Fruit fly (Drosophila melanogaster): ENCODE measurements around the gene CG33695.

DNA sequence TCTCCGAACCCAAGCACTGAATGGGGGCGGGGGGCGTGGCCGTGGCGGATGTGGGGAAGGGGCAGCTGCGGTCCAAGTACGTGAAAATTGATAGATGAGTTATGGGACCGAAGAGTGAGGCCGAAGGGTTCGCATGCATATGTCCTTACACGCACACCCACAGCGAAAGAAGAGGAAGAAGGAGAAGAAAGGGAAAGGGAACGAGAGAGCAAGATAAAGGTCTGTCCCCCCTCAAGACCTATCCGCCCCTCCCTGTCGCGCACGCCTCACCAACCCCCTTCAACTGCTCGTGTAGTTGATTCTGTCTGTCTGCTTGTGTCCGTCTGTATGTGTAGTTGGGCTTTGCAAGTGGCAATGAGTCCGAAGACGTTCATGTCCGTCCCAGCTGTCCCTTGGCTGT lies 28.4 kb upstream of the CG33695 start:
- TF ChIP-seq Sin3A (optimal IDR thresholded peaks at IDR 0.05) (no peak), psq (optimal IDR thresholded peaks at IDR 0.05) (no peak), insv (optimal IDR thresholded peaks at IDR 0.05) (no peak), Myc (optimal IDR thresholded peaks at IDR 0.05) (no peak), ttk (optimal IDR thresholded peaks at IDR 0.05) (no peak)
